Worm (Caenorhabditis elegans): ENCODE results near the gene F47B7.2.

F47B7.2 gene

DNA sequence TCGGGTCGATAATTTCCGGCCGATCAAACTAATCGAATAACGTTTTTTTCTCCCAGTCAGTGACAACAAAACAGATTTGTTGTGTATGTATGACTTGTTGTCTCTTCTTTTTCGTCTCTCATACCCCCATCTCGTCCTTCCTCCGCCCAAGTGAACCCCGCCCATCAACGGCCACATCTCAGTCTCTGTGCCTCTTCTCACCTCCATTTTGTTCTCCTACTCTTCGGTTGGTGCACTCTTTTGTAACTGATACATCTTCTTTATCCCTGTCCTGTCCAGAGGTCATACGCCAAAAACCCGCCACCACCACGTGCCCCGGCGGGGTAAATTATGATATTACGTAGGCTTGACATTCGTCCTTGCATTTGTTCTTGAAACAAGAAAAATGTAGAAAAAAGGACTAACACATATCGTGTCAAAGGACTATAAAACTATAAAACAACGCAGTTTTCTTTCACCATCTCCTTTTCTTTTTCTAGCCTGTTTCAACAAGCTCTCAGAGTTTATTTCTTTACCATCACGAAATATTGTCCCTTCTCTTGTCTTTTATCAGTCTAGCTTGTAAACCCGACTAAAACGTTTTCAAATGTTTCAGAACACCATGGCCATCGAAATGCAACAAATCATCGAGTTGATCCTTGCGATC is 15.0 kb downstream of the F47B7.2 start, which contains the start of gene pmpl-1 (continued):
- TF ChIP-seq F22D6.2 (tag; optimal IDR thresholded peaks at IDR 0.05) = no peak

DNA sequence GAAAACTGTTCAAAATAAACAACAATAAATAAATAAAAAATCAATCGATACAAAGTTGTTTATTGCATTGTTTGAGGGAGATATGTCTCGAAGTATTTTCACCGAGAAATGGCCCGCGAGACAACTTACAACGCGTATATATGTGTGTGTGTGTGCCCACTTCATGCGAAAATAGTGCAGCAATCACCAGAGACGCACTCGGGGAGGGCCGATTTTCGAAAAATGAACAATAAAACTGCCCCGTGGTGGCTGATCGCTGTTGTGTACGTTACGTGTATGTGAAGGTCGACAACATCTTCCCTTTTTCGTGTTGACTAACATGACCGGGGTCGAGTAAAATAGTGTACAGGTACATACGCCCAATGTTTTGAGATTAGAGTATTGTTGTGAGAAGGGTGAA is 15.9 kb downstream of the F47B7.2 start:
- peak; percentile 0 for TF ChIP-seq die-1 (tag; optimal IDR thresholded peaks at IDR 0.05)
- TF ChIP-seq snpc-4 (GFP tag; optimal IDR thresholded peaks at IDR 0.05) = no peak
- peak in 1 of 4 experiments; percentile 1 for TF ChIP-seq snpc-4 (tag; optimal IDR thresholded peaks at IDR 0.05)
- TF ChIP-seq cebp-1 (GFP tag; IDR thresholded peaks at IDR 0.05) = no peak
- peak; percentile 38 for TF ChIP-seq cebp-1 (tag; optimal IDR thresholded peaks at IDR 0.05)
- TF ChIP-seq lag-1 (GFP tag; IDR thresholded peaks at IDR 0.05) = no peak
- TF ChIP-seq aptf-2 (GFP tag; conservative IDR thresholded peaks at IDR 0.05) = no peak
- TF ChIP-seq madf-6 (GFP tag; IDR thresholded peaks at IDR 0.05) = no peak
- no peak for TF ChIP-seq unc-62 (GFP tag; optimal IDR thresholded peaks at IDR 0.05)
- TF ChIP-seq ama-1 (optimal IDR thresholded peaks at IDR 0.05) = peak; percentile 16
- no peak for TF ChIP-seq ama-1 (GFP tag; optimal IDR thresholded peaks at IDR 0.05)
- TF ChIP-seq K11D2.4 (GFP tag; IDR thresholded peaks at IDR 0.05) = 0 out of 2 replicates have a peak, but pooled peaks have one; percentile 36
- TF ChIP-seq K12H6.12 (tag; optimal IDR thresholded peaks at IDR 0.05) = peak; percentile 26
- TF ChIP-seq ceh-27 (GFP tag; optimal IDR thresholded peaks at IDR 0.05) = peak; percentile 44
- TF ChIP-seq ekl-4 (GFP tag; IDR thresholded peaks at IDR 0.05) = no peak
- TF ChIP-seq lin-40 (tag; optimal IDR thresholded peaks at IDR 0.05) = peak; percentile 71

- no peak for TF ChIP-seq let-607 (tag; optimal IDR thresholded peaks at IDR 0.05)
- no peak for TF ChIP-seq ztf-3 (GFP tag; optimal IDR thresholded peaks at IDR 0.05)
- TF ChIP-seq nhr-80 (tag; optimal IDR thresholded peaks at IDR 0.05) = no peak
- TF ChIP-seq hlh-26 (GFP tag; conservative IDR thresholded peaks at IDR 0.05) = no peak
- TF ChIP-seq hmg-1.2 (GFP tag; IDR thresholded peaks at IDR 0.05) = no peak
- TF ChIP-seq ekl-4 (GFP tag; IDR thresholded peaks at IDR 0.05) = no peak
- TF ChIP-seq ztf-25 (GFP tag; IDR thresholded peaks at IDR 0.05) = no peak
- TF ChIP-seq ceh-91 (GFP tag; IDR thresholded peaks at IDR 0.05) = no peak
- no peak for TF ChIP-seq egrh-3 (GFP tag; IDR thresholded peaks at IDR 0.05)
- TF ChIP-seq bed-2 (GFP tag; IDR thresholded peaks at IDR 0.05) = no peak
- no peak for TF ChIP-seq rec-8 (tag; optimal IDR thresholded peaks at IDR 0.05)
- no peak for TF ChIP-seq C06A6.2 (GFP tag; conservative IDR thresholded peaks at IDR 0.05)
- TF ChIP-seq B0019.2 (GFP tag; conservative IDR thresholded peaks at IDR 0.05) = no peak
- TF ChIP-seq sptf-2 (GFP tag; optimal IDR thresholded peaks at IDR 0.05) = no peak
- no peak for TF ChIP-seq bed-1 (GFP tag; IDR thresholded peaks at IDR 0.05)
Measured at ce11 chrX:3791098-3791497, 18.5 kb downstream of the F47B7.2 start.

DNA sequence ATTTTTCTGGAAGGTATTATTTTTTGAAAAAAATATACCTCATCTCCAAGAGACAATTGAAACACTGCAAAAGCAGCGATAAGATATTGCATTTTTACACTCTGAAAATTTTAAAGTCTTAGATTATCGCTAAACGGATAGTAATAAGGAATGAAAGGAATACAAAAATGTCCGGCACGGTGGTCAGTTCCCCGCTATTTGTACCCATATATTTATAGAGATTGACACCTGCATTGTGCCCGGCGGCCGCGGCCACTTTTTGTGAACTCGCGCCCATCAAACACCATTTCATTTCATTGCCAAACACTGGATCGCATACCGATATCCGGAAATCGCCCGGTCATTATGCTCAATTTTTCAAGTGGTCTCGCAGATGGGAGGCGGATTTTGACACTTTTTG is 20.2 kb downstream of the F47B7.2 start, which contains the start of gene idpp-5:
idpp-5 (minus strand) TSS at position 101 of the 400 bp plus-strand sequence.
- TF ChIP-seq rpc-1 (optimal IDR thresholded peaks at IDR 0.05) (no peak), rpc-1 (tag; optimal IDR thresholded peaks at IDR 0.05) (no peak), hrde-1 (tag; optimal IDR thresholded peaks at IDR 0.05; ENCODE audit: borderline replicate concordance) (no peak), F55B11.4 (tag; optimal IDR thresholded peaks at IDR 0.05; ENCODE audit: borderline replicate concordance, insufficient read depth) (no peak), him-1 (tag; optimal IDR thresholded peaks at IDR 0.05) (no peak)
